Fruit fly (Drosophila melanogaster) whole organism, embryonic: ENCODE measurements around the gene CG3347.

Experiments used
- BtbVII ChIP-seq: fragments of 200-800 bp; sonication (Bioruptor generic); optimal IDR thresholded peaks from 3 replicates; lab custom pipeline; 2017; ENCODE audit warnings: missing biosample characterization, mild to moderate bottlenecking, missing genetic modification characterization
- CG10267 ChIP-seq: fragments of 200-800 bp; sonication (Bioruptor generic); optimal IDR thresholded peaks from 2 replicates; lab custom pipeline; 2018; ENCODE audit warnings: missing biosample characterization, mild to moderate bottlenecking, missing genetic modification characterization, moderate library complexity
- CG10321 ChIP-seq: fragments of 200-800 bp; sonication (Bioruptor generic); IDR thresholded peaks from 2 replicates; pipeline ENCODE4 v1.3.6; 2022; ENCODE audit warnings: missing biosample characterization, missing genetic modification characterization
- CG10959 ChIP-seq: fragments of 200-800 bp; sonication (Bioruptor generic); IDR thresholded peaks from 2 replicates; pipeline ENCODE4 v1.3.6; 2022; ENCODE audit warnings: missing biosample characterization, missing genetic modification characterization
- CG11093 ChIP-seq: fragments of 200-800 bp; sonication (Bioruptor generic); IDR thresholded peaks from 3 replicates; pipeline ENCODE4 v1.3.6; 2022; ENCODE audit warnings: missing biosample characterization, missing genetic modification characterization
- CG11247 ChIP-seq: fragments of 200-800 bp; sonication (Bioruptor generic); IDR thresholded peaks from 2 replicates; pipeline ENCODE4 v1.3.6; 2022; ENCODE audit warnings: missing biosample characterization, missing genetic modification characterization
- CG12659 ChIP-seq: fragments of 200-800 bp; sonication (Bioruptor generic); optimal IDR thresholded peaks from 3 replicates; lab custom pipeline; 2017; ENCODE audit warnings: mild to moderate bottlenecking, missing biosample characterization, missing genetic modification reagents, missing genetic modification characterization
- CG13424 ChIP-seq: fragments of 200-800 bp; sonication (Bioruptor generic); optimal IDR thresholded peaks from 2 replicates; lab custom pipeline; 2019; ENCODE audit warnings: missing biosample characterization, mild to moderate bottlenecking, missing genetic modification characterization, moderate library complexity
- CG13624 ChIP-seq: fragments of 200-800 bp; sonication (Bioruptor generic); optimal IDR thresholded peaks from 2 replicates; lab custom pipeline; 2016; ENCODE audit warnings: missing biosample characterization, missing genetic modification characterization
- CG14667 ChIP-seq: fragments of 200-800 bp; sonication (Bioruptor generic); IDR thresholded peaks from 2 replicates; pipeline ENCODE4 v1.3.6; 2022; ENCODE audit warnings: missing biosample characterization, missing genetic modification characterization
- CG16779 ChIP-seq: fragments of 200-800 bp; sonication (Bioruptor generic); IDR thresholded peaks from 2 replicates; pipeline ENCODE4 v1.3.6; 2022; ENCODE audit warnings: missing biosample characterization, missing genetic modification characterization
- CG18764 ChIP-seq: fragments of 200-800 bp; sonication (Bioruptor generic); optimal IDR thresholded peaks from 3 replicates; lab custom pipeline; 2016; ENCODE audit warnings: missing biosample characterization, missing genetic modification characterization
- CG4424 ChIP-seq: fragments of 200-800 bp; sonication (Bioruptor generic); optimal IDR thresholded peaks from 3 replicates; lab custom pipeline; 2016; ENCODE audit warnings: missing biosample characterization, missing genetic modification characterization
- CG5953 ChIP-seq: fragments of 200-800 bp; sonication (Bioruptor generic); IDR thresholded peaks from 2 replicates; pipeline ENCODE4 v1.3.6; 2022; ENCODE audit warnings: missing biosample characterization, missing genetic modification characterization
- CG6791 ChIP-seq: fragments of 200-800 bp; sonication (Bioruptor generic); IDR thresholded peaks from 3 replicates; pipeline ENCODE4 v1.3.6; 2022; ENCODE audit warnings: missing biosample characterization, missing genetic modification characterization; ENCODE audit not compliant: partially characterized antibody
- CG7928 ChIP-seq: fragments of 200-800 bp; sonication (Bioruptor generic); optimal IDR thresholded peaks from 2 replicates; lab custom pipeline; 2017; ENCODE audit warnings: missing biosample characterization, mild to moderate bottlenecking, missing genetic modification characterization
- CG8765 ChIP-seq: fragments of 200-800 bp; sonication (Bioruptor generic); IDR thresholded peaks from 2 replicates; pipeline ENCODE4 v1.3.6; 2022; ENCODE audit warnings: missing biosample characterization, missing genetic modification characterization
- CG9215 ChIP-seq: fragments of 200-800 bp; sonication (Bioruptor generic); IDR thresholded peaks from 2 replicates; pipeline ENCODE4 v1.3.6; 2022; ENCODE audit warnings: missing biosample characterization, missing genetic modification characterization
- CTCF ChIP-seq: fragments of 200-800 bp; sonication (Bioruptor generic); optimal IDR thresholded peaks from 2 replicates; lab custom pipeline; 2017; ENCODE audit warnings: missing biosample characterization, mild to moderate bottlenecking, missing genetic modification characterization, moderate library complexity
- Doc3 ChIP-seq: fragments of 200-800 bp; sonication (Bioruptor generic); IDR thresholded peaks from 3 replicates; pipeline ENCODE4 v1.3.6; 2022; ENCODE audit warnings: missing biosample characterization, missing genetic modification characterization; ENCODE audit not compliant: partially characterized antibody
- E2f2 ChIP-seq: fragments of 200-800 bp; sonication (Bioruptor generic); IDR thresholded peaks from 2 replicates; pipeline ENCODE4 v1.3.6; 2022; ENCODE audit warnings: missing biosample characterization, missing genetic modification characterization
- Fer2 ChIP-seq: fragments of 200-800 bp; sonication (Bioruptor generic); optimal IDR thresholded peaks from 2 replicates; lab custom pipeline; 2018; ENCODE audit warnings: missing biosample characterization, mild to moderate bottlenecking, missing genetic modification characterization, moderate library complexity
- Gsc ChIP-seq: fragments of 200-800 bp; sonication (Bioruptor generic); IDR thresholded peaks from 2 replicates; pipeline ENCODE4 v1.3.6; 2022; ENCODE audit warnings: missing biosample characterization, missing genetic modification characterization
- H2.0 ChIP-seq: fragments of 200-800 bp; sonication (Bioruptor generic); IDR thresholded peaks from 2 replicates; pipeline ENCODE4 v1.3.6; 2022; ENCODE audit warnings: missing biosample characterization, missing genetic modification characterization
- Hr39 ChIP-seq: fragments of >200 bp; optimal IDR thresholded peaks from 2 replicates; lab custom pipeline; 2017
- Hr78 ChIP-seq, 2 experiments: fragments of 200-800 bp in 1 of 2; fragments of >200 bp in 1 of 2; sonication (Bioruptor generic) in 1 of 2; optimal IDR thresholded peaks; 2 replicates each; lab custom pipeline; 2017 to 2019; ENCODE audit warnings: missing biosample characterization in 2 of 2, missing genetic modification characterization in 2 of 2, mild to moderate bottlenecking in 1 of 2, moderate library complexity in 1 of 2
- MESR4 ChIP-seq: fragments of 200-800 bp; sonication (Bioruptor generic); optimal IDR thresholded peaks from 2 replicates; lab custom pipeline; 2018; ENCODE audit warnings: missing biosample characterization, mild to moderate bottlenecking, missing genetic modification characterization, moderate library complexity
- NFAT ChIP-seq: fragments of 200-800 bp; sonication (Bioruptor generic); IDR thresholded peaks from 2 replicates; pipeline ENCODE4 v1.3.6; 2022; ENCODE audit warnings: missing biosample characterization, missing genetic modification characterization
- Neu2 ChIP-seq: fragments of 200-800 bp; sonication (Bioruptor generic); optimal IDR thresholded peaks from 3 replicates; lab custom pipeline; 2016; ENCODE audit warnings: missing biosample characterization, missing genetic modification characterization, borderline replicate concordance
- Nf-YB ChIP-seq: fragments of 200-800 bp; sonication (Bioruptor generic); optimal IDR thresholded peaks from 3 replicates; lab custom pipeline; 2019; ENCODE audit warnings: missing biosample characterization, mild to moderate bottlenecking, missing genetic modification characterization, moderate library complexity
- Oli ChIP-seq: fragments of 200-800 bp; sonication (Bioruptor generic); optimal IDR thresholded peaks from 2 replicates; lab custom pipeline; 2018; ENCODE audit warnings: missing biosample characterization, mild to moderate bottlenecking, missing genetic modification characterization, moderate library complexity
- Rx ChIP-seq: fragments of 200-800 bp; sonication (Bioruptor generic); IDR thresholded peaks from 2 replicates; pipeline ENCODE4 v1.3.6; 2022; ENCODE audit warnings: missing biosample characterization, missing genetic modification characterization
- Side ChIP-seq: fragments of 200-800 bp; sonication (Bioruptor generic); optimal IDR thresholded peaks from 2 replicates; lab custom pipeline; 2016; ENCODE audit warnings: missing biosample characterization, missing genetic modification characterization
- Six4 ChIP-seq: fragments of 200-800 bp; sonication (Bioruptor generic); optimal IDR thresholded peaks from 2 replicates; lab custom pipeline; 2016; ENCODE audit warnings: missing biosample characterization, missing genetic modification characterization
- Sox100B ChIP-seq: fragments of 200-800 bp; sonication (Bioruptor generic); optimal IDR thresholded peaks from 3 replicates; lab custom pipeline; 2018; ENCODE audit warnings: missing biosample characterization, mild to moderate bottlenecking, missing genetic modification characterization
- cg ChIP-seq: fragments of 200-800 bp; sonication (Bioruptor generic); optimal IDR thresholded peaks from 3 replicates; lab custom pipeline; 2019; ENCODE audit warnings: missing biosample characterization, mild to moderate bottlenecking, missing genetic modification characterization, moderate library complexity
- cwo ChIP-seq: fragments of 200-800 bp; sonication (Bioruptor generic); optimal IDR thresholded peaks from 3 replicates; lab custom pipeline; 2017; ENCODE audit warnings: missing biosample characterization, missing genetic modification characterization, mild to moderate bottlenecking, moderate library complexity, missing genetic modification reagents
- disco-r ChIP-seq: fragments of 200-800 bp; sonication (Bioruptor generic); optimal IDR thresholded peaks from 2 replicates; lab custom pipeline; 2016; ENCODE audit warnings: missing biosample characterization, missing genetic modification characterization
- emc ChIP-seq: fragments of 200-800 bp; sonication (Bioruptor generic); optimal IDR thresholded peaks from 2 replicates; lab custom pipeline; 2016; ENCODE audit warnings: missing biosample characterization, missing genetic modification characterization
- fru ChIP-seq: fragments of >200 bp; optimal IDR thresholded peaks from 2 replicates; lab custom pipeline; 2017
- ftz-f1 ChIP-seq: fragments of 200-800 bp; sonication (Bioruptor generic); optimal IDR thresholded peaks from 2 replicates; lab custom pipeline; 2016; ENCODE audit warnings: missing biosample characterization, missing genetic modification characterization
- ham ChIP-seq: fragments of 200-800 bp; sonication (Bioruptor generic); IDR thresholded peaks from 2 replicates; pipeline ENCODE4 v1.3.6; 2022; ENCODE audit warnings: missing biosample characterization, missing genetic modification characterization
- klu ChIP-seq: fragments of 200-800 bp; sonication (Bioruptor generic); IDR thresholded peaks from 2 replicates; pipeline ENCODE4 v1.3.6; 2022; ENCODE audit warnings: missing biosample characterization, missing genetic modification characterization
- lab ChIP-seq: fragments of 200-800 bp; sonication (Bioruptor generic); optimal IDR thresholded peaks from 3 replicates; lab custom pipeline; 2017; ENCODE audit warnings: missing biosample characterization, missing genetic modification characterization, mild to moderate bottlenecking, moderate library complexity, missing genetic modification reagents
- lola ChIP-seq, 3 experiments: fragments of >200 bp in 2 of 3; fragments of 200-800 bp in 1 of 3; sonication (Bioruptor generic) in 1 of 3; optimal IDR thresholded peaks; 2 replicates each; lab custom pipeline; 2017 to 2019; ENCODE audit warnings: missing biosample characterization in 3 of 3, missing genetic modification characterization in 3 of 3, mild to moderate bottlenecking in 1 of 3, moderate library complexity in 1 of 3
- pfk ChIP-seq: fragments of 200-800 bp; sonication (Bioruptor generic); optimal IDR thresholded peaks from 2 replicates; lab custom pipeline; 2018; ENCODE audit warnings: missing biosample characterization, mild to moderate bottlenecking, missing genetic modification characterization, moderate library complexity
- pros ChIP-seq: fragments of 200-800 bp; sonication (Bioruptor generic); optimal IDR thresholded peaks from 3 replicates; lab custom pipeline; 2019; ENCODE audit warnings: missing biosample characterization, mild to moderate bottlenecking, missing genetic modification characterization, moderate library complexity
- ranshi ChIP-seq: fragments of 200-800 bp; sonication (Bioruptor generic); IDR thresholded peaks from 2 replicates; pipeline ENCODE4 v1.3.6; 2022; ENCODE audit warnings: missing biosample characterization, missing genetic modification characterization
- slbo ChIP-seq: fragments of 200-800 bp; sonication (Bioruptor generic); IDR thresholded peaks from 2 replicates; pipeline ENCODE4 v1.3.6; 2022; ENCODE audit warnings: missing biosample characterization, missing genetic modification characterization
- wdn ChIP-seq: fragments of 200-800 bp; sonication (Bioruptor generic); IDR thresholded peaks from 2 replicates; pipeline ENCODE4 v1.3.6; 2022; ENCODE audit warnings: missing biosample characterization, missing genetic modification characterization

CG3347 gene

dm6 chr2L:3302958-3303842 is 34.0 kb downstream of the CG3347 start, which contains the start of gene CG9663 (continued):
- TF ChIP-seq Rx (GFP tag; lab: Robert Waterston, UW) (no peak; the same call in 1 of the 2 replicates), Gsc (GFP tag; lab: Robert Waterston, UW) (no peak), CG9215 (GFP tag; lab: Robert Waterston, UW) (peak; percentile 99), Sox100B (GFP tag; lab: Kevin White, UChicago) (no peak), pros (GFP tag; lab: Kevin White, UChicago) (peak; percentile 94), BtbVII (GFP tag; lab: Kevin White, UChicago) (peak; percentile 47), MESR4 (GFP tag; lab: Kevin White, UChicago) (no peak), Six4 (GFP tag; lab: Kevin White, UChicago) (no peak), CG7928 (GFP tag; lab: Kevin White, UChicago) (no peak), ftz-f1 (GFP tag; lab: Kevin White, UChicago) (peak; percentile 47), wdn (no peak; the same call in 1 of the 2 replicates), cwo (GFP tag; lab: Kevin White, UChicago) (peak; percentile 42), slbo (peak; percentile 40), Neu2 (GFP tag; lab: Kevin White, UChicago) (no peak), ranshi (GFP tag; lab: Robert Waterston, UW) (no peak; the same call in 1 of the 2 replicates), CG16779 (GFP tag; lab: Robert Waterston, UW) (no peak), lab (GFP tag; lab: Kevin White, UChicago) (peak; percentile 62), H2.0 (GFP tag; lab: Robert Waterston, UW) (no peak), CG13624 (GFP tag; lab: Kevin White, UChicago) (peak; percentile 7), Side (GFP tag; lab: Kevin White, UChicago) (peak; percentile 13), CG11093 (GFP tag; lab: Robert Waterston, UW) (no peak), CG5953 (GFP tag; lab: Robert Waterston, UW) (no peak), CG10959 (0 out of 2 replicates have a peak, but pooled peaks have one; percentile 14), cg (GFP tag; lab: Kevin White, UChicago) (peak; percentile 67), Nf-YB (GFP tag; lab: Kevin White, UChicago) (no peak), emc (GFP tag; lab: Kevin White, UChicago) (no peak), disco-r (GFP tag; lab: Kevin White, UChicago) (no peak), klu (GFP tag; lab: Robert Waterston, UW) (no peak; the same call in 1 of the 2 replicates), Oli (tag; lab: Kevin White, UChicago) (no peak), Hr78 (GFP tag; optimal IDR thresholded peaks at IDR 0.05; lab: Kevin White, UChicago) (peak in 1 of 2 experiments; percentile 81), Fer2 (no peak), lola (GFP tag; optimal IDR thresholded peaks at IDR 0.05; lab: Kevin White, UChicago) (no peak), CG18764 (no peak), ham (GFP tag; lab: Robert Waterston, UW) (no peak), CG6791 (peak; percentile 65; the same call in 2 of the 3 replicates), CG10267 (tag; lab: Kevin White, UChicago) (peak; percentile 57), pfk (GFP tag; lab: Kevin White, UChicago) (peak; percentile 36), CG12659 (GFP tag; lab: Kevin White, UChicago) (peak; percentile 21), fru (lab: Kevin White, UChicago) (no peak), Doc3 (GFP tag; lab: Robert Waterston, UW) (no peak), CG14667 (GFP tag; lab: Robert Waterston, UW) (no peak), CG13424 (tag; lab: Kevin White, UChicago) (no peak), CG4424 (GFP tag; lab: Kevin White, UChicago) (no peak), CG11247 (GFP tag; lab: Robert Waterston, UW) (0 out of 2 replicates have a peak, but pooled peaks have one; percentile 10), Hr39 (lab: Kevin White, UChicago) (no peak), CG8765 (GFP tag; lab: Robert Waterston, UW) (0 out of 2 replicates have a peak, but pooled peaks have one; percentile 28), CTCF (GFP tag; lab: Kevin White, UChicago) (no peak), CG10321 (GFP tag; lab: Robert Waterston, UW) (no peak), NFAT (GFP tag; lab: Robert Waterston, UW) (peak; percentile 21; the same call in 1 of the 2 replicates), E2f2 (GFP tag; lab: Robert Waterston, UW) (peak; percentile 97)
